Fruit fly (Drosophila melanogaster) whole organism, embryonic: ENCODE results near the gene spo.

ENCODE experiments used
- Ada2b ChIP-seq: fragments of 200-800 bp; sonication (Bioruptor generic); IDR thresholded peaks from 2 replicates; pipeline ENCODE4 v1.3.6; 2022; ENCODE audit warnings: missing biosample characterization, missing genetic modification characterization
- Aef1 ChIP-seq: fragments of 200-800 bp; sonication (Bioruptor generic); IDR thresholded peaks from 3 replicates; pipeline ENCODE4 v1.3.6; 2022; ENCODE audit warnings: missing biosample characterization, missing genetic modification characterization
- Antp ChIP-seq: fragments of 200-800 bp; sonication (Bioruptor generic); optimal IDR thresholded peaks from 3 replicates; lab custom pipeline; 2016; ENCODE audit warnings: missing biosample characterization, missing genetic modification characterization
- Atf3 ChIP-seq: fragments of 200-800 bp; sonication (Bioruptor generic); optimal IDR thresholded peaks from 3 replicates; lab custom pipeline; 2016; ENCODE audit warnings: missing biosample characterization, missing genetic modification characterization
- Bteb2 ChIP-seq: fragments of 200-800 bp; sonication (Bioruptor generic); optimal IDR thresholded peaks from 2 replicates; lab custom pipeline; 2016; ENCODE audit warnings: missing biosample characterization, missing genetic modification characterization
- CG10431 ChIP-seq: fragments of 200-800 bp; sonication (Bioruptor generic); optimal IDR thresholded peaks from 3 replicates; lab custom pipeline; 2018; ENCODE audit warnings: missing biosample characterization, mild to moderate bottlenecking, missing genetic modification characterization
- CG11723 ChIP-seq: fragments of 200-800 bp; sonication (Bioruptor generic); optimal IDR thresholded peaks from 2 replicates; lab custom pipeline; 2017; ENCODE audit warnings: missing biosample characterization, mild to moderate bottlenecking, missing genetic modification characterization
- CG12104 ChIP-seq: fragments of 200-800 bp; sonication (Bioruptor generic); optimal IDR thresholded peaks from 3 replicates; lab custom pipeline; 2016; ENCODE audit warnings: missing biosample characterization, missing genetic modification characterization
- CG12391 ChIP-seq: fragments of 200-800 bp; sonication (Bioruptor generic); optimal IDR thresholded peaks from 3 replicates; lab custom pipeline; 2018; ENCODE audit warnings: missing biosample characterization, mild to moderate bottlenecking, missing genetic modification characterization, moderate library complexity
- CG12659 ChIP-seq: fragments of 200-800 bp; sonication (Bioruptor generic); optimal IDR thresholded peaks from 3 replicates; lab custom pipeline; 2017; ENCODE audit warnings: mild to moderate bottlenecking, missing biosample characterization, missing genetic modification reagents, missing genetic modification characterization
- CG13424 ChIP-seq: fragments of 200-800 bp; sonication (Bioruptor generic); optimal IDR thresholded peaks from 2 replicates; lab custom pipeline; 2019; ENCODE audit warnings: missing biosample characterization, mild to moderate bottlenecking, missing genetic modification characterization, moderate library complexity
- CG14860 ChIP-seq: fragments of 200-800 bp; sonication (Bioruptor generic); IDR thresholded peaks from 3 replicates; pipeline ENCODE4 v1.3.6; 2022; ENCODE audit warnings: missing biosample characterization, missing genetic modification characterization; ENCODE audit not compliant: partially characterized antibody
- CG16863 ChIP-seq: fragments of 200-800 bp; sonication (Bioruptor generic); optimal IDR thresholded peaks from 3 replicates; lab custom pipeline; 2016; ENCODE audit warnings: missing biosample characterization, missing genetic modification characterization
- CG17612 ChIP-seq: fragments of 200-800 bp; sonication (Bioruptor generic); IDR thresholded peaks from 2 replicates; pipeline ENCODE4 v1.3.6; 2022; ENCODE audit warnings: missing biosample characterization, missing genetic modification characterization
- CG2678 ChIP-seq: fragments of 200-800 bp; sonication (Bioruptor generic); optimal IDR thresholded peaks from 3 replicates; lab custom pipeline; 2019; ENCODE audit warnings: missing biosample characterization, mild to moderate bottlenecking, missing genetic modification characterization, moderate library complexity
- CG30431 ChIP-seq: fragments of 200-800 bp; sonication (Bioruptor generic); optimal IDR thresholded peaks from 2 replicates; lab custom pipeline; 2017; ENCODE audit warnings: missing biosample characterization, missing genetic modification characterization
- CG33557 ChIP-seq: fragments of 200-800 bp; sonication (Bioruptor generic); optimal IDR thresholded peaks from 2 replicates; lab custom pipeline; 2019; ENCODE audit warnings: missing biosample characterization, mild to moderate bottlenecking, missing genetic modification characterization, moderate library complexity
- CG34422 ChIP-seq: fragments of 200-800 bp; sonication (Bioruptor generic); IDR thresholded peaks from 3 replicates; pipeline ENCODE4 v1.3.6; 2022; ENCODE audit warnings: missing biosample characterization, missing genetic modification characterization
- CG42726 ChIP-seq: fragments of 200-800 bp; sonication (Bioruptor generic); IDR thresholded peaks from 2 replicates; pipeline ENCODE4 v1.3.6; 2022; ENCODE audit warnings: missing biosample characterization, missing genetic modification characterization; ENCODE audit not compliant: partially characterized antibody
- CG4730 ChIP-seq: fragments of 200-800 bp; sonication (Bioruptor generic); IDR thresholded peaks from 2 replicates; pipeline ENCODE4 v1.3.6; 2022; ENCODE audit warnings: missing biosample characterization, missing genetic modification characterization
- CG4854 ChIP-seq: fragments of 200-800 bp; sonication (Bioruptor generic); optimal IDR thresholded peaks from 2 replicates; lab custom pipeline; 2016; ENCODE audit warnings: missing biosample characterization, missing genetic modification characterization, inconsistent platforms
- CG6175 ChIP-seq: fragments of 200-800 bp; sonication (Bioruptor generic); IDR thresholded peaks from 3 replicates; pipeline ENCODE4 v1.3.6; 2022; ENCODE audit warnings: missing biosample characterization, missing genetic modification characterization
- CG7928 ChIP-seq: fragments of 200-800 bp; sonication (Bioruptor generic); optimal IDR thresholded peaks from 2 replicates; lab custom pipeline; 2017; ENCODE audit warnings: missing biosample characterization, mild to moderate bottlenecking, missing genetic modification characterization
- CG9609 ChIP-seq: fragments of 200-800 bp; sonication (Bioruptor generic); optimal IDR thresholded peaks from 3 replicates; lab custom pipeline; 2016; ENCODE audit warnings: missing biosample characterization, missing genetic modification characterization
- CG9817 ChIP-seq: fragments of 200-800 bp; sonication (Bioruptor generic); optimal IDR thresholded peaks from 2 replicates; lab custom pipeline; 2018; ENCODE audit warnings: missing biosample characterization, mild to moderate bottlenecking, missing genetic modification characterization, moderate library complexity
- Deaf1 ChIP-seq: fragments of 200-800 bp; optimal IDR thresholded peaks from 3 replicates; lab custom pipeline; 2019; ENCODE audit warnings: missing biosample characterization, mild to moderate bottlenecking, missing genetic modification characterization, moderate library complexity
- Fer1 ChIP-seq: fragments of 200-800 bp; sonication (Bioruptor generic); optimal IDR thresholded peaks from 2 replicates; lab custom pipeline; 2017; ENCODE audit warnings: missing biosample characterization, mild to moderate bottlenecking, missing genetic modification characterization
- HLH3B ChIP-seq: fragments of 200-800 bp; sonication (Bioruptor generic); IDR thresholded peaks from 2 replicates; pipeline ENCODE4 v1.3.6; 2022; ENCODE audit warnings: missing biosample characterization, missing genetic modification characterization
- Lhr ChIP-seq: fragments of 200-800 bp; sonication (Bioruptor generic); optimal IDR thresholded peaks from 3 replicates; lab custom pipeline; 2017; ENCODE audit warnings: mild to moderate bottlenecking, missing biosample characterization, missing genetic modification reagents, missing genetic modification characterization
- MESR4 ChIP-seq: fragments of 200-800 bp; sonication (Bioruptor generic); optimal IDR thresholded peaks from 2 replicates; lab custom pipeline; 2018; ENCODE audit warnings: missing biosample characterization, mild to moderate bottlenecking, missing genetic modification characterization, moderate library complexity
- Scr ChIP-seq: fragments of 200-800 bp; sonication (Bioruptor generic); IDR thresholded peaks from 2 replicates; pipeline ENCODE4 v1.3.6; 2022; ENCODE audit warnings: missing biosample characterization, missing genetic modification characterization; ENCODE audit not compliant: partially characterized antibody
- Sin3A ChIP-seq: fragments of >200 bp; optimal IDR thresholded peaks from 2 replicates; lab custom pipeline; 2018
- YL-1 ChIP-seq: fragments of 200-800 bp; sonication (Bioruptor generic); optimal IDR thresholded peaks from 3 replicates; lab custom pipeline; 2017; ENCODE audit warnings: missing biosample characterization, mild to moderate bottlenecking, missing genetic modification characterization
- amos ChIP-seq: fragments of 200-800 bp; sonication (Bioruptor generic); IDR thresholded peaks from 2 replicates; pipeline ENCODE4 v1.3.6; 2022; ENCODE audit warnings: missing biosample characterization, missing genetic modification characterization; ENCODE audit not compliant: partially characterized antibody
- bbx ChIP-seq: fragments of 200-800 bp; sonication (Bioruptor generic); IDR thresholded peaks from 2 replicates; pipeline ENCODE4 v1.3.6; 2022; ENCODE audit warnings: missing biosample characterization, missing genetic modification characterization; ENCODE audit not compliant: partially characterized antibody
- bigmax ChIP-seq: fragments of 200-800 bp; sonication (Bioruptor generic); optimal IDR thresholded peaks from 2 replicates; lab custom pipeline; 2018; ENCODE audit warnings: missing biosample characterization, mild to moderate bottlenecking, missing genetic modification characterization
- bsh ChIP-seq, 2 experiments: fragments of 200-800 bp; sonication (Bioruptor generic); optimal IDR thresholded peaks; 2 replicates each; lab custom pipeline; 2017 to 2018; ENCODE audit warnings: mild to moderate bottlenecking in 2 of 2, missing biosample characterization in 2 of 2, missing genetic modification characterization in 2 of 2, moderate library complexity in 1 of 2
- ci ChIP-seq: fragments of 200-800 bp; sonication (Bioruptor generic); IDR thresholded peaks from 3 replicates; pipeline ENCODE4 v1.3.6; 2022; ENCODE audit warnings: missing biosample characterization, missing genetic modification characterization
- h ChIP-seq: fragments of >200 bp; optimal IDR thresholded peaks from 2 replicates; lab custom pipeline; 2017
- hb ChIP-seq: fragments of 200-800 bp; sonication (Bioruptor generic); IDR thresholded peaks from 3 replicates; pipeline ENCODE4 v1.3.6; 2022; ENCODE audit warnings: missing biosample characterization, missing genetic modification characterization; ENCODE audit not compliant: partially characterized antibody
- insv ChIP-seq, 2 experiments: fragments of 200-800 bp; sonication (Bioruptor generic); optimal IDR thresholded peaks; 3 replicates each; lab custom pipeline; 2016 to 2018; ENCODE audit warnings: missing biosample characterization in 2 of 2, missing genetic modification characterization in 2 of 2
- inv ChIP-seq: fragments of 200-800 bp; sonication (Bioruptor generic); IDR thresholded peaks from 2 replicates; pipeline ENCODE4 v1.3.6; 2022; ENCODE audit warnings: missing biosample characterization, missing genetic modification characterization; ENCODE audit not compliant: partially characterized antibody
- lola ChIP-seq, 3 experiments: fragments of >200 bp in 2 of 3; fragments of 200-800 bp in 1 of 3; sonication (Bioruptor generic) in 1 of 3; optimal IDR thresholded peaks; 2 replicates each; lab custom pipeline; 2017 to 2019; ENCODE audit warnings: missing biosample characterization in 3 of 3, missing genetic modification characterization in 3 of 3, mild to moderate bottlenecking in 1 of 3, moderate library complexity in 1 of 3
- phol ChIP-seq: fragments of 200-800 bp; sonication (Bioruptor generic); optimal IDR thresholded peaks from 3 replicates; lab custom pipeline; 2018; ENCODE audit warnings: missing biosample characterization, mild to moderate bottlenecking, missing genetic modification characterization, moderate library complexity
- row ChIP-seq: fragments of 200-800 bp; sonication (Bioruptor generic); IDR thresholded peaks from 3 replicates; pipeline ENCODE4 v1.3.6; 2022; ENCODE audit warnings: missing biosample characterization, missing genetic modification characterization
- salm ChIP-seq: fragments of 200-800 bp; sonication (Bioruptor generic); optimal IDR thresholded peaks from 2 replicates; lab custom pipeline; 2018; ENCODE audit warnings: missing biosample characterization, mild to moderate bottlenecking, missing genetic modification characterization
- so ChIP-seq: fragments of 200-800 bp; sonication (Bioruptor generic); IDR thresholded peaks from 3 replicates; pipeline ENCODE4 v1.3.6; 2022; ENCODE audit warnings: missing biosample characterization, missing genetic modification characterization
- sob ChIP-seq: fragments of 200-800 bp; sonication (Bioruptor generic); IDR thresholded peaks from 2 replicates; pipeline ENCODE4 v1.3.6; 2022; ENCODE audit warnings: missing biosample characterization, missing genetic modification characterization
- trh ChIP-seq: fragments of 200-800 bp; sonication (Bioruptor generic); optimal IDR thresholded peaks from 2 replicates; lab custom pipeline; 2016; ENCODE audit warnings: missing biosample characterization, missing genetic modification characterization
- wek ChIP-seq: fragments of 200-800 bp; sonication (Bioruptor generic); optimal IDR thresholded peaks from 3 replicates; lab custom pipeline; 2018; ENCODE audit warnings: missing biosample characterization, mild to moderate bottlenecking, missing genetic modification characterization, moderate library complexity

Gene spo

dm6 chr3L:5565051-5565688 is 27.2 kb downstream of the spo start, which contains the start of gene bc10 (continued):
- TF ChIP-seq CG9817 (no peak), Antp (no peak), Sin3A (peak; percentile 24), CG13424 (tag; lab: Kevin White, UChicago) (no peak), CG6175 (GFP tag; lab: Robert Waterston, UW) (no peak), lola (GFP tag; optimal IDR thresholded peaks at IDR 0.05; lab: Kevin White, UChicago) (no peak), CG7928 (no peak), row (GFP tag; lab: Robert Waterston, UW) (no peak), h (lab: Kevin White, UChicago) (no peak), bsh (GFP tag; optimal IDR thresholded peaks at IDR 0.05; lab: Kevin White, UChicago) (no peak), CG12104 (GFP tag; lab: Kevin White, UChicago) (no peak), Deaf1 (tag; lab: Kevin White, UChicago) (no peak), CG17612 (GFP tag; lab: Robert Waterston, UW) (no peak), CG14860 (peak; percentile 74), so (GFP tag; lab: Robert Waterston, UW) (no peak), Aef1 (GFP tag; lab: Robert Waterston, UW) (no peak), CG12391 (tag; lab: Kevin White, UChicago) (no peak), Ada2b (GFP tag; lab: Robert Waterston, UW) (no peak), YL-1 (GFP tag; lab: Kevin White, UChicago) (peak; percentile 24), Bteb2 (GFP tag; lab: Kevin White, UChicago) (no peak), CG16863 (no peak), trh (GFP tag; lab: Kevin White, UChicago) (no peak), Fer1 (peak; percentile 12), CG12659 (GFP tag; lab: Kevin White, UChicago) (peak; percentile 64), bigmax (no peak), hb (GFP tag; lab: Robert Waterston, UW) (peak; percentile 69; the same call in 2 of the 3 replicates), amos (GFP tag; lab: Robert Waterston, UW) (peak; percentile 93), CG2678 (tag; lab: Kevin White, UChicago) (no peak), insv (GFP tag; optimal IDR thresholded peaks at IDR 0.05; lab: Kevin White, UChicago) (no peak), Scr (peak; percentile 86), CG11723 (GFP tag; lab: Kevin White, UChicago) (no peak), Lhr (no peak), CG30431 (no peak), MESR4 (peak; percentile 70), CG10431 (no peak), CG42726 (peak; percentile 90), Atf3 (GFP tag; lab: Kevin White, UChicago) (no peak), wek (no peak), ci (GFP tag; lab: Robert Waterston, UW) (no peak), phol (peak; percentile 25), bbx (GFP tag; lab: Robert Waterston, UW) (peak; percentile 89), CG33557 (GFP tag; lab: Kevin White, UChicago) (no peak), CG9609 (no peak), HLH3B (GFP tag; lab: Robert Waterston, UW) (no peak), CG34422 (GFP tag; lab: Robert Waterston, UW) (no peak), CG4854 (no peak), CG4730 (no peak), salm (tag; lab: Kevin White, UChicago) (no peak), sob (GFP tag; lab: Robert Waterston, UW) (no peak), inv (GFP tag; lab: Robert Waterston, UW) (peak; percentile 81)
